Fruit fly (Drosophila melanogaster): ENCODE results near the gene CG14811.

CG14811 gene

DNA sequence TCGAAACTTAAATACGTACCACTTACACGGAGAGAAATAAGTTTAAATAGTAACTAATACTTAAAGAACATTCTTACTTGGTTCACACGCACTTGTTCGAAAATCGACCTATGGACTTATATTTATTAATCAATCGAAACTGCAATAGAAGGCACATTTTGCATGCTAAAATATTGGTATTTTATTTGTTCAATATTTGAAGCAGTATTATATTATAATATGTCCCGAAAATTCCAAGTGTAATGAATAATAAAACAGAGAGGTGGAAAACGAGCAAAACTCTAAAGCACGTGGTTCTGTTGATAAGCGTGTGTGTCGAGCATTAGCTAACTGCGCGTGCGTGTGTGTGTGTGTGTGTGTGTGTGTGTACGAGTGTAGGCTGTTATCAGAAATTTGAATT lies 27.7 kb upstream of the CG14811 start (continued):
- TF ChIP-seq CG11696 (GFP tag; IDR thresholded peaks at IDR 0.05), result peak; percentile 30; the same call in 1 of the 2 replicates
- TF ChIP-seq ERR (GFP tag; optimal IDR thresholded peaks at IDR 0.05), result peak; percentile 73
- no peak for TF ChIP-seq Tbp (GFP tag; optimal IDR thresholded peaks at IDR 0.05)
- peak; percentile 43 for TF ChIP-seq emc (GFP tag; optimal IDR thresholded peaks at IDR 0.05)
- TF ChIP-seq chm (GFP tag; IDR thresholded peaks at IDR 0.05), result no peak
- no peak for TF ChIP-seq otp (GFP tag; IDR thresholded peaks at IDR 0.05)
- peak; percentile 39; the same call in 1 of the 3 replicates for TF ChIP-seq croc (GFP tag; conservative IDR thresholded peaks at IDR 0.05)
- peak; percentile 65 for TF ChIP-seq chn (GFP tag; optimal IDR thresholded peaks at IDR 0.05)
- TF ChIP-seq abd-A (tag; optimal IDR thresholded peaks at IDR 0.05), result peak; percentile 83
- TF ChIP-seq CG12769 (tag; optimal IDR thresholded peaks at IDR 0.05), result peak; percentile 95
- peak; percentile 98 for TF ChIP-seq Med (GFP tag)
- peak; percentile 59 for TF ChIP-seq CG17328 (GFP tag; IDR thresholded peaks at IDR 0.05)
- TF ChIP-seq CG18262 (tag; optimal IDR thresholded peaks at IDR 0.05), result peak; percentile 82
- peak; percentile 83 for TF ChIP-seq schlank (tag; optimal IDR thresholded peaks at IDR 0.05)
- no peak for TF ChIP-seq CG1832 (GFP tag; optimal IDR thresholded peaks at IDR 0.05)
- TF ChIP-seq Oaz (GFP tag; IDR thresholded peaks at IDR 0.05), result peak; percentile 56
- TF ChIP-seq peb (GFP tag; IDR thresholded peaks at IDR 0.05), result peak; percentile 37; the same call in 1 of the 2 replicates
- TF ChIP-seq CG14441 (GFP tag; IDR thresholded peaks at IDR 0.05), result peak; percentile 63
- peak; percentile 74 for TF ChIP-seq H2.0 (GFP tag; IDR thresholded peaks at IDR 0.05)
- TF ChIP-seq ap (GFP tag; IDR thresholded peaks at IDR 0.05), result no peak
- TF ChIP-seq Lim3 (GFP tag; IDR thresholded peaks at IDR 0.05), result no peak
- peak; percentile 81 for TF ChIP-seq CG17829 (tag; optimal IDR thresholded peaks at IDR 0.05)
- TF ChIP-seq BtbVII (GFP tag; optimal IDR thresholded peaks at IDR 0.05), result peak; percentile 93
- TF ChIP-seq CG15601 (tag; optimal IDR thresholded peaks at IDR 0.05), result peak; percentile 62
- TF ChIP-seq CG30403 (GFP tag; optimal IDR thresholded peaks at IDR 0.05), result peak; percentile 88
- TF ChIP-seq CG18764 (GFP tag; optimal IDR thresholded peaks at IDR 0.05), result peak; percentile 32
- peak; percentile 46 for TF ChIP-seq CG8359 (GFP tag; optimal IDR thresholded peaks at IDR 0.05; ENCODE audit: borderline replicate concordance)
- TF ChIP-seq al (GFP tag; IDR thresholded peaks at IDR 0.05), result peak; percentile 72
- TF ChIP-seq Dek (tag; optimal IDR thresholded peaks at IDR 0.05), result peak; percentile 92
- peak; percentile 94 for TF ChIP-seq row (GFP tag; IDR thresholded peaks at IDR 0.05)
- TF ChIP-seq Dip3 (GFP tag; optimal IDR thresholded peaks at IDR 0.05), result peak; percentile 84
- TF ChIP-seq ATbp (GFP tag; optimal IDR thresholded peaks at IDR 0.05), result peak; percentile 72
- no peak for TF ChIP-seq HmgD (GFP tag; optimal IDR thresholded peaks at IDR 0.05)
- TF ChIP-seq tio (GFP tag; optimal IDR thresholded peaks at IDR 0.05), result peak; percentile 81
- peak; percentile 61; the same call in 2 of the 3 replicates for TF ChIP-seq CG14050 (GFP tag; IDR thresholded peaks at IDR 0.05)
- TF ChIP-seq CG10267 (tag; optimal IDR thresholded peaks at IDR 0.05), result peak; percentile 76
- TF ChIP-seq gcm2 (GFP tag; optimal IDR thresholded peaks at IDR 0.05), result peak; percentile 44
- TF ChIP-seq CG4707 (GFP tag; optimal IDR thresholded peaks at IDR 0.05), result peak; percentile 51
- peak; percentile 53 for TF ChIP-seq CG10462 (GFP tag; optimal IDR thresholded peaks at IDR 0.05)
- TF ChIP-seq Hr51 (GFP tag; optimal IDR thresholded peaks at IDR 0.05), result peak; percentile 76 to 89
- peak; percentile 87 for TF ChIP-seq CG13775 (GFP tag; optimal IDR thresholded peaks at IDR 0.05)
- peak; percentile 95 for TF ChIP-seq Fer1 (GFP tag; optimal IDR thresholded peaks at IDR 0.05)
- TF ChIP-seq jigr1 (GFP tag; IDR thresholded peaks at IDR 0.05), result peak; percentile 27; the same call in 1 of the 3 replicates
- TF ChIP-seq caup (GFP tag; optimal IDR thresholded peaks at IDR 0.05; ENCODE audit: severe bottlenecking), result peak; percentile 90
- TF ChIP-seq CG3726 (GFP tag; IDR thresholded peaks at IDR 0.05), result 0 out of 3 replicates have a peak, but pooled peaks have one; percentile 41
- peak; percentile 43 for TF ChIP-seq sqz (GFP tag; optimal IDR thresholded peaks at IDR 0.05)
- no peak for TF ChIP-seq Elba2 (GFP tag; optimal IDR thresholded peaks at IDR 0.05)
- peak; percentile 75 for TF ChIP-seq CG15696 (tag; optimal IDR thresholded peaks at IDR 0.05)
- TF ChIP-seq GATAe (GFP tag; conservative IDR thresholded peaks at IDR 0.05), result peak; percentile 50; the same call in 1 of the 2 replicates
- TF ChIP-seq CG4424 (GFP tag; optimal IDR thresholded peaks at IDR 0.05), result peak; percentile 77
- TF ChIP-seq CG9876 (GFP tag; optimal IDR thresholded peaks at IDR 0.05), result peak; percentile 35
